Worm (Caenorhabditis elegans) whole organism, late embryonic: ENCODE data around the gene ZK822.1.

Source experiments
- C08G9.2 ChIP-seq: sonication (generic microtip); optimal IDR thresholded peaks from 2 replicates; lab custom pipeline; 2016; ENCODE audit warnings: mild to moderate bottlenecking, missing genetic modification characterization, moderate library complexity, missing compliant biosample characterization
- F13H6.1 ChIP-seq: sonication (generic microtip); optimal IDR thresholded peaks from 2 replicates; lab custom pipeline; 2016; ENCODE audit warnings: missing genetic modification characterization, missing compliant biosample characterization
- K02D7.2 ChIP-seq: sonication (generic microtip); optimal IDR thresholded peaks from 2 replicates; lab custom pipeline; 2017; ENCODE audit warnings: mild to moderate bottlenecking, missing genetic modification characterization, missing compliant biosample characterization
- K09A11.1 ChIP-seq: sonication (generic microtip); optimal IDR thresholded peaks from 2 replicates; lab custom pipeline; 2017; ENCODE audit warnings: antibody characterized with exemption, mild to moderate bottlenecking, missing genetic modification characterization, missing compliant biosample characterization; ENCODE audit not compliant: insufficient read depth
- T23F11.4 ChIP-seq: fragments of 200-800 bp; sonication (Bioruptor generic); optimal IDR thresholded peaks from 2 replicates; lab custom pipeline; 2018; ENCODE audit warnings: mild to moderate bottlenecking, missing genetic modification characterization, missing compliant biosample characterization
- Y22D7AL.16 ChIP-seq: sonication (generic microtip); optimal IDR thresholded peaks from 2 replicates; lab custom pipeline; 2016; ENCODE audit warnings: missing genetic modification characterization, missing compliant biosample characterization
- ahr-1 ChIP-seq: sonication (generic microtip); optimal IDR thresholded peaks from 2 replicates; lab custom pipeline; 2016; ENCODE audit warnings: missing genetic modification characterization, missing compliant biosample characterization
- ama-1 ChIP-seq: fragments of 150-350 bp; optimal IDR thresholded peaks from 2 replicates; lab custom pipeline; 2014
- ceh-18 ChIP-seq: sonication (generic microtip); optimal IDR thresholded peaks from 2 replicates; lab custom pipeline; 2016; ENCODE audit warnings: missing genetic modification characterization, missing compliant biosample characterization
- ceh-2 ChIP-seq: sonication (generic microtip); optimal IDR thresholded peaks from 2 replicates; lab custom pipeline; 2016; ENCODE audit warnings: missing genotype, missing genetic modification characterization, missing compliant biosample characterization
- ceh-22 ChIP-seq: sonication (generic microtip); optimal IDR thresholded peaks from 2 replicates; lab custom pipeline; 2017; ENCODE audit warnings: missing biosample characterization, missing genetic modification characterization
- ceh-24 ChIP-seq: sonication (generic microtip); optimal IDR thresholded peaks from 2 replicates; lab custom pipeline; 2016; ENCODE audit warnings: mild to moderate bottlenecking, missing genetic modification characterization, missing compliant biosample characterization
- ceh-34 ChIP-seq: sonication (generic microtip); optimal IDR thresholded peaks from 2 replicates; lab custom pipeline; 2016; ENCODE audit warnings: mild to moderate bottlenecking, missing genetic modification characterization, missing compliant biosample characterization
- ceh-6 ChIP-seq: fragments of 200-800 bp; sonication (Bioruptor generic); optimal IDR thresholded peaks from 2 replicates; lab custom pipeline; 2018; ENCODE audit warnings: mild to moderate bottlenecking, missing genetic modification characterization, missing compliant biosample characterization
- ceh-9 ChIP-seq: sonication (generic microtip); optimal IDR thresholded peaks from 2 replicates; lab custom pipeline; 2016; ENCODE audit warnings: mild to moderate bottlenecking, missing genetic modification characterization, inconsistent platforms, missing compliant biosample characterization
- elt-2 ChIP-seq: sonication (generic microtip); optimal IDR thresholded peaks from 2 replicates; lab custom pipeline; 2016; ENCODE audit warnings: missing genetic modification reagents, missing genetic modification characterization, missing compliant biosample characterization
- ets-4 ChIP-seq: sonication (generic microtip); optimal IDR thresholded peaks from 2 replicates; lab custom pipeline; 2016; ENCODE audit warnings: missing genetic modification characterization, missing compliant biosample characterization
- eyg-1 ChIP-seq: sonication (generic microtip); optimal IDR thresholded peaks from 2 replicates; lab custom pipeline; 2016; ENCODE audit warnings: missing genotype, missing genetic modification characterization, missing compliant biosample characterization
- fax-1 ChIP-seq: sonication (generic microtip); optimal IDR thresholded peaks from 2 replicates; lab custom pipeline; 2016; ENCODE audit warnings: missing genotype, missing genetic modification characterization, missing compliant biosample characterization
- fkh-10 ChIP-seq: fragments of 150-350 bp; optimal IDR thresholded peaks from 2 replicates; lab custom pipeline; 2014; ENCODE audit warnings: missing biosample characterization, missing genetic modification reagents, missing genetic modification characterization
- fkh-6 ChIP-seq: sonication (generic microtip); optimal IDR thresholded peaks from 2 replicates; lab custom pipeline; 2016; ENCODE audit warnings: missing genetic modification characterization, missing compliant biosample characterization
- gmeb-2 ChIP-seq: sonication (generic microtip); optimal IDR thresholded peaks from 2 replicates; lab custom pipeline; 2016; ENCODE audit warnings: missing genetic modification characterization, inconsistent platforms, missing compliant biosample characterization
- hlh-15 ChIP-seq: sonication (generic microtip); optimal IDR thresholded peaks from 2 replicates; lab custom pipeline; 2016; ENCODE audit warnings: missing genetic modification characterization, missing compliant biosample characterization
- hlh-30 ChIP-seq: sonication (generic microtip); optimal IDR thresholded peaks from 2 replicates; lab custom pipeline; 2017; ENCODE audit warnings: antibody characterized with exemption, missing genetic modification characterization, missing compliant biosample characterization; ENCODE audit not compliant: insufficient read depth
- hlh-6 ChIP-seq: sonication (generic microtip); optimal IDR thresholded peaks from 2 replicates; lab custom pipeline; 2016; ENCODE audit warnings: missing genotype, missing genetic modification characterization, missing compliant biosample characterization
- lin-11 ChIP-seq: fragments of 200-800 bp; sonication (Bioruptor generic); optimal IDR thresholded peaks from 2 replicates; lab custom pipeline; 2018; ENCODE audit warnings: mild to moderate bottlenecking, missing genetic modification characterization, missing compliant biosample characterization
- madf-2 ChIP-seq: sonication (generic microtip); optimal IDR thresholded peaks from 2 replicates; lab custom pipeline; 2017; ENCODE audit warnings: missing genetic modification characterization, missing compliant biosample characterization
- nhr-11 ChIP-seq: fragments of 150-350 bp; optimal IDR thresholded peaks from 2 replicates; lab custom pipeline; 2014; ENCODE audit warnings: missing biosample characterization, missing genetic modification characterization
- nhr-232 ChIP-seq: sonication (generic microtip); optimal IDR thresholded peaks from 2 replicates; lab custom pipeline; 2016; ENCODE audit warnings: missing genetic modification characterization, missing compliant biosample characterization
- odd-2 ChIP-seq: sonication (generic microtip); optimal IDR thresholded peaks from 2 replicates; lab custom pipeline; 2017; ENCODE audit warnings: antibody characterized with exemption, mild to moderate bottlenecking, missing genetic modification characterization, missing compliant biosample characterization
- pag-3 ChIP-seq: sonication (generic microtip); optimal IDR thresholded peaks from 2 replicates; lab custom pipeline; 2016; ENCODE audit warnings: missing compliant biosample characterization, missing genetic modification characterization, borderline replicate concordance
- pqm-1 ChIP-seq: sonication (generic microtip); optimal IDR thresholded peaks from 2 replicates; lab custom pipeline; 2016; ENCODE audit warnings: missing genetic modification characterization, missing compliant biosample characterization
- ref-2 ChIP-seq: sonication (generic microtip); optimal IDR thresholded peaks from 2 replicates; lab custom pipeline; 2016; ENCODE audit warnings: missing genetic modification characterization, missing compliant biosample characterization
- rnt-1 ChIP-seq: sonication (generic microtip); optimal IDR thresholded peaks from 2 replicates; lab custom pipeline; 2016; ENCODE audit warnings: missing genetic modification characterization, missing compliant biosample characterization
- sox-2 ChIP-seq: fragments of 200-800 bp; sonication (Bioruptor generic); IDR thresholded peaks from 2 replicates; pipeline ENCODE4 v1.3.6; 2022; ENCODE audit warnings: missing genetic modification reagents, missing genetic modification characterization, missing compliant biosample characterization
- sox-4 ChIP-seq: sonication (generic microtip); optimal IDR thresholded peaks from 2 replicates; lab custom pipeline; 2017; ENCODE audit warnings: mild to moderate bottlenecking, missing genetic modification characterization, inconsistent platforms, missing compliant biosample characterization
- tbx-7 ChIP-seq: sonication (generic microtip); optimal IDR thresholded peaks from 2 replicates; lab custom pipeline; 2016; ENCODE audit warnings: missing genotype, missing genetic modification characterization, missing compliant biosample characterization
- ttx-3 ChIP-seq: sonication (generic microtip); optimal IDR thresholded peaks from 2 replicates; lab custom pipeline; 2016; ENCODE audit warnings: missing genetic modification reagents, missing genetic modification characterization, missing compliant biosample characterization
- unc-42 ChIP-seq: sonication (generic microtip); optimal IDR thresholded peaks from 2 replicates; lab custom pipeline; 2016; ENCODE audit warnings: missing genotype, missing genetic modification characterization, missing compliant biosample characterization
- unc-55 ChIP-seq: sonication (generic microtip); optimal IDR thresholded peaks from 2 replicates; lab custom pipeline; 2017; ENCODE audit warnings: missing biosample characterization, missing genetic modification reagents, missing genetic modification characterization
- zip-5 ChIP-seq: sonication (generic microtip); optimal IDR thresholded peaks from 2 replicates; lab custom pipeline; 2016; ENCODE audit warnings: missing genetic modification characterization, missing compliant biosample characterization
- ztf-16 ChIP-seq: sonication (generic microtip); optimal IDR thresholded peaks from 2 replicates; lab custom pipeline; 2017; ENCODE audit warnings: missing genetic modification characterization, missing compliant biosample characterization

Gene ZK822.1

ce11 chrIV:11903676-11904075, 18.3 kb downstream of the ZK822.1 start:
- TF ChIP-seq lin-11 (tag; lab: Kevin White, UChicago) = no peak
- no peak for TF ChIP-seq sox-4
- no peak for TF ChIP-seq hlh-30
- no peak for TF ChIP-seq sox-2 (GFP tag; lab: Robert Waterston, UW)
- TF ChIP-seq K02D7.2 = no peak
- TF ChIP-seq C08G9.2 (tag; lab: Kevin White, UChicago) = no peak
- no peak for TF ChIP-seq ama-1 (lab: Kevin White, UChicago)

DNA sequence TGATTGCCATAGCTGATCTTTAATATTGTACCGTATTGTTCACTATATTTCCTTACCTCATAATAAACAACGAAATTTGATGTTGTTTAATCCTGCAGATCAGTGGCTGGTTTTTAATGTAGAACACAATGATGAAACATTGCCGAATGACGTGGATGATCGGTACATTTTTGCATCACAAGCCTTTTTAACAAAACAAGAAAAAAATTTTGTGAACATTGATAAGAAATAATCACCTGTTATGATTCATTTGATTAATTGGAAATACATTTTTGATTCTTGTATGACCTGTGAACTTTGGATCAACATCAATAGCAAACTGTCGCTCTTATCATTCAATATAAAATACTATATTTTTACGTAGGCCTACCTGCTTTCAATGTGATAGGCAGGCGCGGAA, 19.1 kb downstream of the ZK822.1 start:
- no peak for TF ChIP-seq tbx-7 (tag; lab: Kevin White, UChicago)
- TF ChIP-seq ceh-2 (tag; lab: Kevin White, UChicago) = no peak
- TF ChIP-seq nhr-11 = no peak
- TF ChIP-seq Y22D7AL.16 (tag; lab: Kevin White, UChicago) = no peak
- no peak for TF ChIP-seq gmeb-2 (tag; lab: Kevin White, UChicago)
- no peak for TF ChIP-seq C08G9.2 (tag; lab: Kevin White, UChicago)
- TF ChIP-seq elt-2 (tag; lab: Kevin White, UChicago) = no peak
- TF ChIP-seq odd-2 (tag; lab: Kevin White, UChicago) = no peak
- TF ChIP-seq ets-4 = no peak
- TF ChIP-seq ztf-16 (tag; lab: Kevin White, UChicago) = no peak
- TF ChIP-seq nhr-232 (tag; lab: Kevin White, UChicago) = no peak
- TF ChIP-seq fax-1 (tag; lab: Kevin White, UChicago) = no peak
- TF ChIP-seq unc-42 (tag; lab: Kevin White, UChicago) = no peak
- TF ChIP-seq madf-2 = no peak
- no peak for TF ChIP-seq F13H6.1 (tag; lab: Kevin White, UChicago)
- no peak for TF ChIP-seq K09A11.1 (tag; lab: Kevin White, UChicago)
- TF ChIP-seq, all 69 proteins: peak for 0

- TF ChIP-seq F13H6.1 (tag; lab: Kevin White, UChicago) (no peak), eyg-1 (tag; lab: Kevin White, UChicago) (no peak), hlh-6 (tag; lab: Kevin White, UChicago) (no peak), ahr-1 (tag; lab: Kevin White, UChicago) (no peak), T23F11.4 (no peak), unc-42 (tag; lab: Kevin White, UChicago) (no peak), pqm-1 (tag; lab: Kevin White, UChicago) (no peak), ceh-24 (tag; lab: Kevin White, UChicago) (no peak), tbx-7 (tag; lab: Kevin White, UChicago) (no peak), pag-3 (tag; lab: Kevin White, UChicago) (no peak), zip-5 (tag; lab: Kevin White, UChicago) (no peak), fkh-6 (tag; lab: Kevin White, UChicago) (no peak), K09A11.1 (tag; lab: Kevin White, UChicago) (no peak)
Observed at ce11 chrIV:11901215-11901614, 20.7 kb downstream of the ZK822.1 start.

ce11 chrIV:11900399-11900798, 21.5 kb downstream of the ZK822.1 start:
- TF ChIP-seq ref-2 (tag; lab: Kevin White, UChicago) (no peak), ceh-6 (no peak), ceh-34 (tag; lab: Kevin White, UChicago) (no peak), unc-55 (GFP tag; lab: Kevin White, UChicago) (no peak), hlh-15 (tag; lab: Kevin White, UChicago) (no peak), K09A11.1 (tag; lab: Kevin White, UChicago) (no peak), sox-4 (no peak), hlh-6 (tag; lab: Kevin White, UChicago) (no peak), ceh-22 (tag; lab: Kevin White, UChicago) (no peak), nhr-11 (no peak), ceh-18 (tag; lab: Kevin White, UChicago) (no peak), lin-11 (tag; lab: Kevin White, UChicago) (no peak), fkh-10 (GFP tag; lab: Kevin White, UChicago) (no peak), ceh-9 (tag; lab: Kevin White, UChicago) (no peak), fax-1 (tag; lab: Kevin White, UChicago) (no peak), rnt-1 (tag; lab: Kevin White, UChicago) (no peak), ttx-3 (tag; lab: Kevin White, UChicago) (no peak)
